Worm (Caenorhabditis elegans) whole organism, late embryonic: Measurements from ENCODE around the gene bre-1.

ENCODE experiments used
- C38D4.7 ChIP-seq: fragments of 200-800 bp; sonication (Bioruptor generic); optimal IDR thresholded peaks from 2 replicates; lab custom pipeline; 2018; ENCODE audit warnings: mild to moderate bottlenecking, missing genetic modification characterization, moderate library complexity, missing compliant biosample characterization
- ceh-30 ChIP-seq: fragments of 150-350 bp; optimal IDR thresholded peaks from 2 replicates; lab custom pipeline; 2014; ENCODE audit warnings: missing biosample characterization, missing genetic modification characterization
- fkh-10 ChIP-seq: fragments of 150-350 bp; optimal IDR thresholded peaks from 2 replicates; lab custom pipeline; 2014; ENCODE audit warnings: missing biosample characterization, missing genetic modification reagents, missing genetic modification characterization
- lin-11 ChIP-seq: fragments of 200-800 bp; sonication (Bioruptor generic); optimal IDR thresholded peaks from 2 replicates; lab custom pipeline; 2018; ENCODE audit warnings: mild to moderate bottlenecking, missing genetic modification characterization, missing compliant biosample characterization
- nhr-11 ChIP-seq: fragments of 150-350 bp; optimal IDR thresholded peaks from 2 replicates; lab custom pipeline; 2014; ENCODE audit warnings: missing biosample characterization, missing genetic modification characterization
- pha-4 ChIP-seq: fragments of 150-350 bp; optimal IDR thresholded peaks from 2 replicates; lab custom pipeline; 2018; ENCODE audit warnings: missing biosample characterization, missing genetic modification reagents, missing genetic modification characterization
- rnt-1 ChIP-seq: sonication (generic microtip); optimal IDR thresholded peaks from 2 replicates; lab custom pipeline; 2016; ENCODE audit warnings: missing genetic modification characterization, missing compliant biosample characterization
- ztf-16 ChIP-seq: sonication (generic microtip); optimal IDR thresholded peaks from 2 replicates; lab custom pipeline; 2017; ENCODE audit warnings: missing genetic modification characterization, missing compliant biosample characterization

DNA sequence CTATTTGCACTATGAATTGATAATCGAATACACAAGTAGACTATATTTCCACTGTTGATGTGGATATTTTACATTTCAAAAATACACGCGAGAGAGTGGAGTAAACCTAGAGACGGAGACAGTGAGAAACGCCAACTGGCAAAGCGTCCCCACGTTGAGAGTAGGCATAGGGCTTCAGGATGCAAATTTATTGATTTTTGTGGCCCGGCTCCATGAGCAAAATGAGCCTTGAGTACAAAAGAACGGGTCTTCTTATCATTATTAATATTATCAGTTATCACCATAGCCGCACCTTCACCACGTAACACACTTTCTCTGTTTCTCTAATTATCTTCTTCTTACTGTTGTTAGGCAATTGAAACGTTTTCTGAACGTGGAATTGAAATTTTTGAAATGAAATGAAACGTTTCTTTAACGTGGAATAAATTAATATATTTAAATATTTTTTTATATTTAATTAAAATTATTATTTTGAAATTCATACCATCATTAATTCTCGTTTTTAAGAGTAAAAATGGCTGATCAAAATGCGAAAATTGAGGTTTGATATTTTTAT, at the start of gene bre-1:
- no peak for TF ChIP-seq rnt-1 (tag; lab: Kevin White, UChicago)
- no peak for TF ChIP-seq C38D4.7 (GFP tag; lab: Kevin White, UChicago)
- TF ChIP-seq ztf-16 (tag; lab: Kevin White, UChicago), result no peak
- no peak for TF ChIP-seq nhr-11
- no peak for TF ChIP-seq fkh-10
- no peak for TF ChIP-seq ceh-30
- TF ChIP-seq lin-11 (tag; lab: Kevin White, UChicago), result no peak
- TF ChIP-seq pha-4, result no peak
